Fruit fly (Drosophila melanogaster): Measurements from ENCODE around the gene Antp.

Antp gene

DNA sequence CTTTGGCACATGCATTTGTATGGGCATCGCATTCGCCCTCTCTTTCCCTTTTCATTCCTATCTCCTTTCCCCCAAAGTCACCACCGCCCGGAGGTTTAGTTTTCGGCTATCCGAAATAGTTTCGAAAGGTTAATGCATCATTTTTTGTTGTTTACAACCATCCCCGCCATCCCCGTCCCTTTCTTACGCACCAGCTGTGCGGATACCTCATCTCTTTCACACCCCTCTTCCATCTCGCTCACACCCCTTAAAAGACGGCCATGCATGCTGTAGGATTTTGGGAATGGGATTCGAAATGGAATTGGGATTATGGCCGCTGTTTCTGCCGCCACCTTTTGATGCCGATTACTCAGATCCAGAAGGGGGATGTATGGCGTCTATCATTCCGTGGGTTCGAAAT, 7.1 kb downstream of the Antp start:
- TF ChIP-seq CG12605 (GFP tag; IDR thresholded peaks at IDR 0.05) (no peak), CG34367 (tag; optimal IDR thresholded peaks at IDR 0.05) (no peak), gl (tag; optimal IDR thresholded peaks at IDR 0.05) (no peak), Snoo (tag; optimal IDR thresholded peaks at IDR 0.05) (no peak), CG17806 (tag; optimal IDR thresholded peaks at IDR 0.05) (no peak), fd96Ca (GFP tag; IDR thresholded peaks at IDR 0.05) (no peak), CG10348 (GFP tag; IDR thresholded peaks at IDR 0.05) (no peak), rn (GFP tag; IDR thresholded peaks at IDR 0.05) (no peak), Pif1A (GFP tag; optimal IDR thresholded peaks at IDR 0.05) (no peak), CG4496 (GFP tag; IDR thresholded peaks at IDR 0.05) (no peak), CG15710 (tag; optimal IDR thresholded peaks at IDR 0.05) (no peak), CG14655 (GFP tag; optimal IDR thresholded peaks at IDR 0.05) (no peak), CG32121 (GFP tag; IDR thresholded peaks at IDR 0.05) (no peak), CG8159 (tag; optimal IDR thresholded peaks at IDR 0.05) (no peak), EcR (GFP tag; optimal IDR thresholded peaks at IDR 0.05) (no peak), D1 (tag; optimal IDR thresholded peaks at IDR 0.05) (no peak), Pif1B (GFP tag; optimal IDR thresholded peaks at IDR 0.05) (no peak)

dm6 chr3R:6990877-6991276, 8.2 kb downstream of the Antp start:
- no peak for TF ChIP-seq D1 (tag; optimal IDR thresholded peaks at IDR 0.05)
- TF ChIP-seq CG14655 (GFP tag; optimal IDR thresholded peaks at IDR 0.05): no peak
- no peak for TF ChIP-seq CG12605 (GFP tag; IDR thresholded peaks at IDR 0.05)

DNA sequence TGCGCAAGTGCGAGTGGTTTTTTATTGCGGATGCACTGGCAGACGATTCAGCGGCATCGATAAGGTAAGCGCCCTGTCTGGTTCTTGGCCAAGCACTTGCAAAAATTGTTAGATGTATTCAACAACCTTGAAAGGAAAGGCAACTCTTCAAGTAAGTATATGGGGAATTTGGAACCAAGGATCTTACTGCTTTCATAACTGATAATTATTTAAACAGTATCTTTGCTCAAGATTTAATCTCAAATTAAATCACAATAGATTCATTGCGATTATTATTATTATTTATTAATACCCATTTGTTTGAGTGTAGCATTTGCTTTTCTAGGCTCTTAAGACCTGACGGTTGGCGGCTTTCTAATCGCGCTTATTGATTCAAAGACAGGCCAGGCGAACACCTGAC, 9.6 kb downstream of the Antp start:
- TF ChIP-seq CG14655 (GFP tag; optimal IDR thresholded peaks at IDR 0.05) (peak; percentile 57), CG12605 (GFP tag; IDR thresholded peaks at IDR 0.05) (no peak), CG4496 (GFP tag; IDR thresholded peaks at IDR 0.05) (no peak), Ets98B (GFP tag; IDR thresholded peaks at IDR 0.05) (no peak), CG8301 (tag; optimal IDR thresholded peaks at IDR 0.05) (peak; percentile 59)

- TF ChIP-seq Pif1A (GFP tag; optimal IDR thresholded peaks at IDR 0.05) (no peak), Ets98B (GFP tag; IDR thresholded peaks at IDR 0.05) (no peak), CG14655 (GFP tag; optimal IDR thresholded peaks at IDR 0.05) (no peak), CG8159 (tag; optimal IDR thresholded peaks at IDR 0.05) (no peak), CG15710 (tag; optimal IDR thresholded peaks at IDR 0.05) (no peak), CG8301 (tag; optimal IDR thresholded peaks at IDR 0.05) (no peak), CG4496 (GFP tag; IDR thresholded peaks at IDR 0.05) (no peak), CG12605 (GFP tag; IDR thresholded peaks at IDR 0.05) (no peak), gl (tag; optimal IDR thresholded peaks at IDR 0.05) (no peak)
These were observed 15.4 kb downstream of the Antp start for dm6 chr3R:6983674-6984073.

DNA sequence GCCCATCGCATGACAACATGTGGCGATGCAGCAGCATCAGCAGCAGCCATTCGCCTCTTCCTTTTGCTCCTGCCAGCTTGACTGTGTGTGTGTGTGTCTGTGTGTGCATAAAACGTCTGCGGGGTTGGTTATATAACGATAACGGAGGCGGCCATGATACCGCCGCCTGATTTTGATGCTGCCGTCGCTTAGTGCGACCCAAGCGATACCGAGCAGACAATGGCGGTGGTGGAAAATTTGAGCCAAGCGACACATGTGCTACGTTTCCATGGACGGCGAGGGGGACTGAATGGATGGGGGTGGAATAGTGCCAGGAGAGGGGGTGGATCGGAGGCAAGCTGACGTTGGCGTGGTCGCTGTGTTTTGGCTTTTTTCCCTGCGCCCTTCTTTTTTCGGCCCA, 20.7 kb downstream of the Antp start:
- TF ChIP-seq Snoo (tag; optimal IDR thresholded peaks at IDR 0.05) (no peak), CG17806 (tag; optimal IDR thresholded peaks at IDR 0.05) (no peak), EcR (GFP tag; optimal IDR thresholded peaks at IDR 0.05) (no peak), gl (tag; optimal IDR thresholded peaks at IDR 0.05) (no peak), D1 (tag; optimal IDR thresholded peaks at IDR 0.05) (no peak), CG4496 (GFP tag; IDR thresholded peaks at IDR 0.05) (no peak)

dm6 chr3R:6977114-6977513, 21.9 kb downstream of the Antp start:
- TF ChIP-seq CG9948 (tag; optimal IDR thresholded peaks at IDR 0.05): no peak
- TF ChIP-seq Ets98B (GFP tag; IDR thresholded peaks at IDR 0.05): no peak
- no peak for TF ChIP-seq CG15710 (tag; optimal IDR thresholded peaks at IDR 0.05)
- no peak for TF ChIP-seq CG10348 (GFP tag; IDR thresholded peaks at IDR 0.05)
- no peak for TF ChIP-seq CG32121 (GFP tag; IDR thresholded peaks at IDR 0.05)
- TF ChIP-seq Snoo (tag; optimal IDR thresholded peaks at IDR 0.05): no peak
- no peak for TF ChIP-seq CG4496 (GFP tag; IDR thresholded peaks at IDR 0.05)
- no peak for TF ChIP-seq CG8301 (tag; optimal IDR thresholded peaks at IDR 0.05)
- TF ChIP-seq CG13204 (GFP tag; optimal IDR thresholded peaks at IDR 0.05): no peak
- TF ChIP-seq CG14655 (GFP tag; optimal IDR thresholded peaks at IDR 0.05): no peak
- TF ChIP-seq CG34367 (tag; optimal IDR thresholded peaks at IDR 0.05): no peak
- TF ChIP-seq Pif1B (GFP tag; optimal IDR thresholded peaks at IDR 0.05): no peak
- TF ChIP-seq CG17806 (tag; optimal IDR thresholded peaks at IDR 0.05): no peak
- no peak for TF ChIP-seq D1 (tag; optimal IDR thresholded peaks at IDR 0.05)
- no peak for TF ChIP-seq gl (tag; optimal IDR thresholded peaks at IDR 0.05)
- TF ChIP-seq rn (GFP tag; IDR thresholded peaks at IDR 0.05): no peak
- no peak for TF ChIP-seq CG12605 (GFP tag; IDR thresholded peaks at IDR 0.05)
- no peak for TF ChIP-seq CG8159 (tag; optimal IDR thresholded peaks at IDR 0.05)
- TF ChIP-seq fd96Ca (GFP tag; IDR thresholded peaks at IDR 0.05): no peak
- TF ChIP-seq Pif1A (GFP tag; optimal IDR thresholded peaks at IDR 0.05): no peak

DNA sequence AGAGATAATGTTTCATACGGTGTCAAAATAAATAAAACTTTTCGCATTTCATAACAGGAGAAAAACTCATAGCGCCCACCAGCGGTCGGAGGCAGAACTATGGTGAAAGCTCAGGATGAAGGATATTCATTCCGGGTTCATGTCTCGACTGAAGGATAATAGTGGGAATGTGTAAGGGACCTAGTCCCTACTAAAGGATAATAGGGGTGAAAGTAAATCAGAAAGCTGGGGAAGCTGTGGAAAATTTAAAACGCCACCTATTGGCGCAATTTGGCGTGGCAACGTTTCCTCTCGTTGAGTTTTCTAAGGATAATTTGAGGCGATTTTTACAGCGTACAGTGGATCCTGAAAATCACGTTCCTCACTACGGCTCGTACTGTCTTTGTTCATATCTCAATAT, 25.7 kb downstream of the Antp start:
- no peak for TF ChIP-seq Pif1B (GFP tag; optimal IDR thresholded peaks at IDR 0.05)
- no peak for TF ChIP-seq CG13204 (GFP tag; optimal IDR thresholded peaks at IDR 0.05)
- no peak for TF ChIP-seq D1 (tag; optimal IDR thresholded peaks at IDR 0.05)

DNA sequence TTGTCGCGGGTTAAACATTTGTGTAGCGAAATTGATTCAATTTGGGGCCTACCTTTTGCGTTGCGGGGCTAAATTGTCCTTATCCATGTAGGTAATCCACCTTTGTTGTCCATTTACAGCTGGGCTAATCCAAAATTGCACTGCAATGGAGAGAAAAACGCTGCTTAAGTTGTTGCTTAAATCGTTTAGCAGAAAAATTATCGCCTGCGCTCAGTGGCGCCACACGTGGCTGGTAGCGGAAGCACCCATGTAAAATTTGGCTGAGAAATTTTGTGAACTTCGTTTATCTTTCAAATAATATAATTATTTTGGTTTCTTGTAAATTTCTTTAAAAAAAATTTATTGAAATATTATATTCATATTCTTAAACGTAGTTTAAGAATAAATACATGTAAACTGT, 28.5 kb downstream of the Antp start:
- no peak for TF ChIP-seq CG12605 (GFP tag; IDR thresholded peaks at IDR 0.05)
- no peak for TF ChIP-seq Ets98B (GFP tag; IDR thresholded peaks at IDR 0.05)
- TF ChIP-seq Pif1A (GFP tag; optimal IDR thresholded peaks at IDR 0.05): no peak
- TF ChIP-seq CG15710 (tag; optimal IDR thresholded peaks at IDR 0.05): no peak
- TF ChIP-seq CG14655 (GFP tag; optimal IDR thresholded peaks at IDR 0.05): peak; percentile 4

Measured in whole organism, pupa.